Fruit fly (Drosophila melanogaster): ENCODE measurements around the gene CG4116.

The CG4116 gene

dm6 chrX:3085839-3086238 lies 18.5 kb upstream of the CG4116 start (continued):
- no peak for TF ChIP-seq CG4282 (GFP tag; optimal IDR thresholded peaks at IDR 0.05)
- TF ChIP-seq CG6272 (GFP tag; IDR thresholded peaks at IDR 0.05): no peak
- TF ChIP-seq CG15073 (GFP tag; optimal IDR thresholded peaks at IDR 0.05): no peak
- peak; percentile 43 for TF ChIP-seq CG13123 (GFP tag; optimal IDR thresholded peaks at IDR 0.05)
- TF ChIP-seq CG12769 (tag; optimal IDR thresholded peaks at IDR 0.05): no peak
- TF ChIP-seq HLHmδ (GFP tag; optimal IDR thresholded peaks at IDR 0.05): no peak
- peak; percentile 36 for TF ChIP-seq CG1233 (GFP tag; optimal IDR thresholded peaks at IDR 0.05)
- no peak for TF ChIP-seq cad (GFP tag; optimal IDR thresholded peaks at IDR 0.05)
- no peak for TF ChIP-seq CG12071 (GFP tag; optimal IDR thresholded peaks at IDR 0.05)
- TF ChIP-seq E2f1 (GFP tag; IDR thresholded peaks at IDR 0.05): peak; percentile 22
- peak; percentile 65; the same call in 1 of the 2 replicates for TF ChIP-seq stc (GFP tag; IDR thresholded peaks at IDR 0.05)
- no peak for TF ChIP-seq CG10654 (GFP tag; optimal IDR thresholded peaks at IDR 0.05)
- no peak for TF ChIP-seq CG9932 (GFP tag; IDR thresholded peaks at IDR 0.05)
- peak; percentile 19 for TF ChIP-seq CG33213 (GFP tag; optimal IDR thresholded peaks at IDR 0.05)
- TF ChIP-seq CG8924 (tag; optimal IDR thresholded peaks at IDR 0.05): no peak
- TF ChIP-seq Bdp1 (GFP tag; optimal IDR thresholded peaks at IDR 0.05): peak; percentile 48
- TF ChIP-seq Aef1 (GFP tag; IDR thresholded peaks at IDR 0.05): peak; percentile 39; the same call in 2 of the 3 replicates
- no peak for TF ChIP-seq CG3281 (GFP tag; optimal IDR thresholded peaks at IDR 0.05)
- TF ChIP-seq Ada2b (GFP tag; IDR thresholded peaks at IDR 0.05): peak; percentile 24; the same call in 1 of the 2 replicates
- TF ChIP-seq YL-1 (GFP tag; optimal IDR thresholded peaks at IDR 0.05): no peak
- TF ChIP-seq gsb (GFP tag; IDR thresholded peaks at IDR 0.05): no peak
- TF ChIP-seq Sry-δ (GFP tag; optimal IDR thresholded peaks at IDR 0.05): no peak
- peak in 1 of 2 experiments; percentile 75 for TF ChIP-seq bsh (GFP tag; optimal IDR thresholded peaks at IDR 0.05)
- TF ChIP-seq CG10321 (GFP tag; IDR thresholded peaks at IDR 0.05): no peak
- peak; percentile 53 for TF ChIP-seq tio (GFP tag; optimal IDR thresholded peaks at IDR 0.05)
- TF ChIP-seq D19B (GFP tag; optimal IDR thresholded peaks at IDR 0.05): no peak
- TF ChIP-seq onecut (GFP tag; IDR thresholded peaks at IDR 0.05): peak; percentile 47
- no peak for TF ChIP-seq CG6254 (GFP tag; optimal IDR thresholded peaks at IDR 0.05)
- TF ChIP-seq vvl (GFP tag; IDR thresholded peaks at IDR 0.05): peak; percentile 85
- no peak for TF ChIP-seq kni (GFP tag; optimal IDR thresholded peaks at IDR 0.05)
- peak; percentile 54 for TF ChIP-seq shn (GFP tag; optimal IDR thresholded peaks at IDR 0.05)
- no peak for TF ChIP-seq sug (tag; optimal IDR thresholded peaks at IDR 0.05)
- TF ChIP-seq oc (tag; optimal IDR thresholded peaks at IDR 0.05): peak; percentile 73
- TF ChIP-seq CG4617 (GFP tag; optimal IDR thresholded peaks at IDR 0.05; ENCODE audit: borderline replicate concordance): no peak
- peak; percentile 79 for TF ChIP-seq Xrp1 (GFP tag; IDR thresholded peaks at IDR 0.05)
- no peak for TF ChIP-seq sqz (GFP tag; optimal IDR thresholded peaks at IDR 0.05)
- no peak for TF ChIP-seq scrt (GFP tag; optimal IDR thresholded peaks at IDR 0.05)
- no peak for TF ChIP-seq Opbp (GFP tag; IDR thresholded peaks at IDR 0.05; ENCODE audit: partially characterized antibody)
- 0 out of 3 replicates have a peak, but pooled peaks have one; percentile 25 for TF ChIP-seq z (GFP tag; IDR thresholded peaks at IDR 0.05)
- no peak for TF ChIP-seq br (optimal IDR thresholded peaks at IDR 0.05)
- TF ChIP-seq CG8089 (GFP tag; optimal IDR thresholded peaks at IDR 0.05): peak; percentile 63
- TF ChIP-seq CG18764 (GFP tag; optimal IDR thresholded peaks at IDR 0.05): no peak
- TF ChIP-seq dysf (GFP tag; IDR thresholded peaks at IDR 0.05): peak; percentile 78
- TF ChIP-seq Dref (GFP tag; IDR thresholded peaks at IDR 0.05): no peak
- no peak for TF ChIP-seq unc-4 (GFP tag; IDR thresholded peaks at IDR 0.05; ENCODE audit: partially characterized antibody)
- TF ChIP-seq CG10431 (GFP tag; optimal IDR thresholded peaks at IDR 0.05): no peak
- no peak for TF ChIP-seq gfzf (GFP tag; optimal IDR thresholded peaks at IDR 0.05)
- TF ChIP-seq org-1 (GFP tag; optimal IDR thresholded peaks at IDR 0.05): peak; percentile 10
- TF ChIP-seq CG17186 (GFP tag; optimal IDR thresholded peaks at IDR 0.05): no peak
- TF ChIP-seq kah (GFP tag; optimal IDR thresholded peaks at IDR 0.05): no peak
- peak; percentile 33 for TF ChIP-seq CG11723 (GFP tag; optimal IDR thresholded peaks at IDR 0.05)
- TF ChIP-seq CG4707 (GFP tag; optimal IDR thresholded peaks at IDR 0.05): peak; percentile 3
